Worm (Caenorhabditis elegans) whole organism, L3 larva: ENCODE data around the gene F32D8.15.

Source experiments
- ZK546.5 ChIP-seq: sonication (generic microtip); optimal IDR thresholded peaks from 2 replicates; lab custom pipeline; 2017; ENCODE audit warnings: missing biosample characterization, missing genetic modification characterization
- ama-1 ChIP-seq: fragments of 150-350 bp; optimal IDR thresholded peaks from 2 replicates; lab custom pipeline; 2018
- egl-27 ChIP-seq: sonication (generic microtip); optimal IDR thresholded peaks from 4 replicates; lab custom pipeline; 2017; ENCODE audit warnings: missing biosample characterization, missing genetic modification reagents, missing genetic modification characterization
- fkh-10 ChIP-seq: sonication (generic microtip); optimal IDR thresholded peaks from 2 replicates; lab custom pipeline; 2017; ENCODE audit warnings: missing biosample characterization, missing genetic modification reagents, missing genetic modification characterization
- fos-1 ChIP-seq: fragments of 150-350 bp; optimal IDR thresholded peaks from 2 replicates; lab custom pipeline; 2014; ENCODE audit warnings: missing biosample characterization, missing genetic modification characterization
- hmg-11 ChIP-seq: sonication (generic microtip); optimal IDR thresholded peaks from 2 replicates; lab custom pipeline; 2016; ENCODE audit warnings: missing genetic modification characterization, missing compliant biosample characterization
- lin-39 ChIP-seq: fragments of 150-350 bp; optimal IDR thresholded peaks from 2 replicates; lab custom pipeline; 2018; ENCODE audit warnings: missing biosample characterization, missing genetic modification reagents, missing genetic modification characterization
- nhr-11 ChIP-seq: fragments of 150-350 bp; optimal IDR thresholded peaks from 2 replicates; lab custom pipeline; 2014; ENCODE audit warnings: missing biosample characterization, missing genetic modification characterization
- nhr-28 ChIP-seq: fragments of 150-350 bp; optimal IDR thresholded peaks from 2 replicates; lab custom pipeline; 2014; ENCODE audit warnings: missing biosample characterization, missing genetic modification characterization
- nhr-76 ChIP-seq: fragments of 150-350 bp; sonication (generic microtip); optimal IDR thresholded peaks from 5 replicates; lab custom pipeline; 2014; ENCODE audit warnings: missing biosample characterization, missing genetic modification characterization
- nhr-77 ChIP-seq: fragments of 150-350 bp; optimal IDR thresholded peaks from 2 replicates; lab custom pipeline; 2014; ENCODE audit warnings: missing biosample characterization, missing genetic modification characterization
- tbx-2 ChIP-seq: sonication (generic microtip); optimal IDR thresholded peaks from 2 replicates; lab custom pipeline; 2016; ENCODE audit warnings: mild to moderate bottlenecking, missing genetic modification characterization, missing compliant biosample characterization
- ztf-11 ChIP-seq: fragments of 150-350 bp; optimal IDR thresholded peaks from 2 replicates; lab custom pipeline; 2014; ENCODE audit warnings: missing biosample characterization, missing genetic modification characterization

- TF ChIP-seq egl-27 (tag; lab: Kevin White, UChicago) (peak; percentile 35), fos-1 (tag; lab: Kevin White, UChicago) (no peak), nhr-76 (tag; lab: Kevin White, UChicago) (no peak), fkh-10 (no peak), nhr-77 (no peak), ama-1 (lab: Kevin White, UChicago) (no peak), lin-39 (tag; lab: Kevin White, UChicago) (no peak), ZK546.5 (tag; lab: Kevin White, UChicago) (no peak), nhr-28 (no peak), ztf-11 (no peak), tbx-2 (no peak), nhr-11 (tag; lab: Kevin White, UChicago) (no peak), hmg-11 (tag; lab: Kevin White, UChicago) (no peak)
These were observed 48.5 kb upstream of the F32D8.15 start for ce11 chrV:10855363-10855762.
